Worm (Caenorhabditis elegans) whole organism, late embryonic: ENCODE data around the gene C17F4.2.
"Not testable (repeated sequence)": the region's sequence is repeated elsewhere in the genome, so short reads cannot be mapped to it uniquely, and the experiment has no call there.

ENCODE experiments used
- F13H6.1 ChIP-seq: sonication (generic microtip); optimal IDR thresholded peaks from 2 replicates; lab custom pipeline; 2016; ENCODE audit warnings: missing genetic modification characterization, missing compliant biosample characterization
- Y22D7AL.16 ChIP-seq: sonication (generic microtip); optimal IDR thresholded peaks from 2 replicates; lab custom pipeline; 2016; ENCODE audit warnings: missing genetic modification characterization, missing compliant biosample characterization
- ceh-2 ChIP-seq: sonication (generic microtip); optimal IDR thresholded peaks from 2 replicates; lab custom pipeline; 2016; ENCODE audit warnings: missing genotype, missing genetic modification characterization, missing compliant biosample characterization
- ceh-22 ChIP-seq: sonication (generic microtip); optimal IDR thresholded peaks from 2 replicates; lab custom pipeline; 2017; ENCODE audit warnings: missing biosample characterization, missing genetic modification characterization
- fkh-10 ChIP-seq: fragments of 150-350 bp; optimal IDR thresholded peaks from 2 replicates; lab custom pipeline; 2014; ENCODE audit warnings: missing biosample characterization, missing genetic modification reagents, missing genetic modification characterization
- lin-11 ChIP-seq: fragments of 200-800 bp; sonication (Bioruptor generic); optimal IDR thresholded peaks from 2 replicates; lab custom pipeline; 2018; ENCODE audit warnings: mild to moderate bottlenecking, missing genetic modification characterization, missing compliant biosample characterization
- mec-3 ChIP-seq: sonication (generic microtip); optimal IDR thresholded peaks from 2 replicates; lab custom pipeline; 2016; ENCODE audit warnings: borderline replicate concordance, missing genetic modification characterization, missing compliant biosample characterization
- nfya-1 ChIP-seq: sonication (generic microtip); optimal IDR thresholded peaks from 2 replicates; lab custom pipeline; 2017; ENCODE audit warnings: missing genetic modification characterization, mild to moderate bottlenecking, missing compliant biosample characterization, antibody characterized with exemption, moderate library complexity
- ref-2 ChIP-seq: sonication (generic microtip); optimal IDR thresholded peaks from 2 replicates; lab custom pipeline; 2016; ENCODE audit warnings: missing genetic modification characterization, missing compliant biosample characterization
- ttx-3 ChIP-seq: sonication (generic microtip); optimal IDR thresholded peaks from 2 replicates; lab custom pipeline; 2016; ENCODE audit warnings: missing genetic modification reagents, missing genetic modification characterization, missing compliant biosample characterization
- ztf-16 ChIP-seq: sonication (generic microtip); optimal IDR thresholded peaks from 2 replicates; lab custom pipeline; 2017; ENCODE audit warnings: missing genetic modification characterization, missing compliant biosample characterization

ce11 chrII:3290544-3290943 lies 42.1 kb downstream of the C17F4.2 start, which contains the start of gene F39E9.14:
- not testable (repeated sequence) for TF ChIP-seq ztf-16; ttx-3; fkh-10; ceh-2 (tag; lab: Kevin White, UChicago); lin-11; ceh-22 (tag; lab: Kevin White, UChicago); F13H6.1 (tag; lab: Kevin White, UChicago); Y22D7AL.16 (tag; lab: Kevin White, UChicago); nfya-1 (tag; lab: Kevin White, UChicago); ref-2 (tag; lab: Kevin White, UChicago); mec-3
